Worm (Caenorhabditis elegans) whole organism, L1 larva: ENCODE results near the gene xbx-1.

Experiments used
- C34B4.2 ChIP-seq: sonication (generic microtip); optimal IDR thresholded peaks from 2 replicates; lab custom pipeline; 2017; ENCODE audit warnings: mild to moderate bottlenecking, missing genetic modification characterization, missing compliant biosample characterization
- F16B12.6 ChIP-seq: fragments of 150-350 bp; optimal IDR thresholded peaks from 2 replicates; lab custom pipeline; 2014; ENCODE audit warnings: missing biosample characterization, missing genetic modification characterization
- aha-1 ChIP-seq: fragments of 150-350 bp; optimal IDR thresholded peaks from 2 replicates; lab custom pipeline; 2014; ENCODE audit warnings: missing biosample characterization, missing genetic modification characterization
- alr-1 ChIP-seq: fragments of 200-800 bp; sonication (Bioruptor generic); optimal IDR thresholded peaks from 2 replicates; lab custom pipeline; 2018; ENCODE audit warnings: borderline replicate concordance, mild to moderate bottlenecking, missing genetic modification characterization, missing compliant biosample characterization
- ceh-8 ChIP-seq: fragments of 200-800 bp; sonication (Bioruptor generic); optimal IDR thresholded peaks from 2 replicates; lab custom pipeline; 2018; ENCODE audit warnings: mild to moderate bottlenecking, missing genetic modification characterization, moderate library complexity, missing compliant biosample characterization
- ceh-82 ChIP-seq, 3 experiments: fragments of 150-350 bp in 1 of 3; sonication (generic microtip) in 2 of 3; optimal IDR thresholded peaks; 2 replicates each; lab custom pipeline; 2014 to 2017; ENCODE audit warnings: missing biosample characterization in 3 of 3, missing genetic modification characterization in 3 of 3
- ces-1 ChIP-seq: fragments of 150-350 bp; optimal IDR thresholded peaks from 2 replicates; lab custom pipeline; 2014; ENCODE audit warnings: missing biosample characterization, missing genetic modification reagents, missing genetic modification characterization
- efl-1 ChIP-seq, 4 experiments: fragments of 150-350 bp; optimal IDR thresholded peaks in 3 of 4; peaks in 1 of 4; 1 replicate in 1 of 4; 2 replicates in 3 of 4; lab custom pipeline; 2014; ENCODE audit warnings: missing biosample characterization in 2 of 4, missing genetic modification characterization in 2 of 4, missing genetic modification reagents in 2 of 4
- elt-2 ChIP-seq: sonication (generic microtip); optimal IDR thresholded peaks from 2 replicates; lab custom pipeline; 2016; ENCODE audit warnings: missing genetic modification characterization, mild to moderate bottlenecking, inconsistent platforms, missing compliant biosample characterization, missing genetic modification reagents
- elt-3 ChIP-seq, 6 experiments: fragments of 150-350 bp in 1 of 6; sonication (generic microtip); optimal IDR thresholded peaks; 2 replicates each; lab custom pipeline; 2017 to 2018; ENCODE audit warnings: missing biosample characterization in 6 of 6, missing genetic modification characterization in 6 of 6, inconsistent platforms in 1 of 6
- ets-5 ChIP-seq: fragments of 200-800 bp; sonication (Bioruptor generic); IDR thresholded peaks from 2 replicates; pipeline ENCODE4 v1.3.6; 2022; ENCODE audit warnings: missing genetic modification characterization, missing compliant biosample characterization
- fkh-4 ChIP-seq: sonication (generic microtip); optimal IDR thresholded peaks from 2 replicates; lab custom pipeline; 2016; ENCODE audit warnings: missing compliant biosample characterization, missing genetic modification characterization, borderline replicate concordance
- hlh-17 ChIP-seq: fragments of 200-800 bp; sonication (Bioruptor generic); optimal IDR thresholded peaks from 2 replicates; lab custom pipeline; 2018; ENCODE audit warnings: missing genetic modification characterization, mild to moderate bottlenecking, missing compliant biosample characterization, moderate library complexity, borderline replicate concordance
- hpl-2 ChIP-seq: fragments of 150-350 bp; optimal IDR thresholded peaks from 2 replicates; lab custom pipeline; 2014; ENCODE audit warnings: missing biosample characterization, missing genetic modification reagents, missing genetic modification characterization
- lin-13 ChIP-seq: fragments of 150-350 bp; optimal IDR thresholded peaks from 2 replicates; lab custom pipeline; 2014; ENCODE audit warnings: missing biosample characterization, missing genetic modification reagents, missing genetic modification characterization
- lin-35 ChIP-seq, 2 experiments: fragments of 150-350 bp; optimal IDR thresholded peaks; 2 replicates each; lab custom pipeline; 2014; ENCODE audit warnings: missing biosample characterization in 2 of 2, missing genetic modification characterization in 2 of 2, missing genetic modification reagents in 2 of 2
- lin-39 ChIP-seq: fragments of 150-350 bp; optimal IDR thresholded peaks from 2 replicates; lab custom pipeline; 2014; ENCODE audit warnings: missing biosample characterization, missing genetic modification reagents, missing genetic modification characterization
- lir-3 ChIP-seq: sonication (generic microtip); optimal IDR thresholded peaks from 2 replicates; lab custom pipeline; 2016; ENCODE audit warnings: mild to moderate bottlenecking, missing genetic modification characterization, moderate library complexity, missing compliant biosample characterization; ENCODE audit not compliant: poor library complexity
- lsy-2 ChIP-seq, 2 experiments: fragments of 150-350 bp; optimal IDR thresholded peaks; 2 replicates each; lab custom pipeline; 2014; ENCODE audit warnings: missing biosample characterization in 2 of 2, missing genetic modification characterization in 2 of 2
- mdl-1 ChIP-seq, 2 experiments: fragments of 150-350 bp; optimal IDR thresholded peaks; 2 replicates each; lab custom pipeline; 2014 to 2017; ENCODE audit warnings: missing biosample characterization in 2 of 2, missing genetic modification characterization in 2 of 2, inconsistent platforms in 1 of 2
- mef-2 ChIP-seq: fragments of 150-350 bp; optimal IDR thresholded peaks from 2 replicates; lab custom pipeline; 2014; ENCODE audit warnings: missing biosample characterization, missing genetic modification characterization
- mep-1 ChIP-seq: fragments of 150-350 bp; optimal IDR thresholded peaks from 2 replicates; lab custom pipeline; 2014; ENCODE audit warnings: missing biosample characterization, missing genetic modification characterization
- nhr-12 ChIP-seq: sonication (generic microtip); optimal IDR thresholded peaks from 2 replicates; lab custom pipeline; 2017; ENCODE audit warnings: missing biosample characterization, missing genetic modification characterization
- nhr-19 ChIP-seq: fragments of 200-800 bp; sonication (Bioruptor generic); conservative IDR thresholded peaks from 2 replicates; pipeline ENCODE4 v1.3.6; 2022; ENCODE audit warnings: missing genetic modification characterization, missing compliant biosample characterization
- nhr-20 ChIP-seq: sonication (generic microtip); optimal IDR thresholded peaks from 2 replicates; lab custom pipeline; 2016; ENCODE audit warnings: mild to moderate bottlenecking, missing genetic modification characterization, missing compliant biosample characterization
- nhr-77 ChIP-seq: fragments of 150-350 bp; optimal IDR thresholded peaks from 2 replicates; lab custom pipeline; 2014; ENCODE audit warnings: missing biosample characterization, missing genetic modification characterization
- nhr-84 ChIP-seq: sonication (generic microtip); optimal IDR thresholded peaks from 2 replicates; lab custom pipeline; 2017; ENCODE audit warnings: missing biosample characterization, missing genetic modification characterization
- nhr-90 ChIP-seq: sonication (generic microtip); optimal IDR thresholded peaks from 2 replicates; lab custom pipeline; 2016; ENCODE audit warnings: mild to moderate bottlenecking, missing genetic modification characterization, missing compliant biosample characterization; ENCODE audit not compliant: poor library complexity
- pax-3 ChIP-seq: fragments of 200-800 bp; sonication (Bioruptor generic); optimal IDR thresholded peaks from 2 replicates; lab custom pipeline; 2018; ENCODE audit warnings: mild to moderate bottlenecking, missing genetic modification characterization, moderate library complexity, missing compliant biosample characterization
- sox-4 ChIP-seq: sonication (generic microtip); optimal IDR thresholded peaks from 2 replicates; lab custom pipeline; 2016; ENCODE audit warnings: missing genetic modification characterization, missing compliant biosample characterization
- swsn-7 ChIP-seq: sonication (generic microtip); optimal IDR thresholded peaks from 2 replicates; lab custom pipeline; 2016; ENCODE audit warnings: missing genetic modification characterization, missing compliant biosample characterization
- tlp-1 ChIP-seq: fragments of 150-350 bp; optimal IDR thresholded peaks from 2 replicates; lab custom pipeline; 2014; ENCODE audit warnings: missing biosample characterization, missing genetic modification characterization
- zip-4 ChIP-seq: fragments of 200-800 bp; sonication (Bioruptor generic); optimal IDR thresholded peaks from 2 replicates; lab custom pipeline; 2018; ENCODE audit warnings: mild to moderate bottlenecking, missing genetic modification characterization, moderate library complexity, missing compliant biosample characterization

The xbx-1 gene

ce11 chrV:14993620-14994019 lies 13.6 kb downstream of the xbx-1 start, which contains the start of gene fil-1:
TSS of gene fil-1 (plus strand) at chrV:14993838.
- TF ChIP-seq elt-2 (tag; lab: Kevin White, UChicago): peak; percentile 68
- peak; percentile 30 for TF ChIP-seq nhr-20
- TF ChIP-seq lin-35 (GFP tag; optimal IDR thresholded peaks at IDR 0.05; lab: Kevin White, UChicago): peak in 1 of 2 experiments; percentile 17
- no peak for TF ChIP-seq nhr-19

- TF ChIP-seq swsn-7 (tag; lab: Kevin White, UChicago) (no peak), nhr-77 (tag; lab: Kevin White, UChicago) (no peak), mdl-1 (tag; optimal IDR thresholded peaks at IDR 0.05; lab: Kevin White, UChicago) (no peak), nhr-19 (no peak), elt-3 (tag; optimal IDR thresholded peaks at IDR 0.05; lab: Kevin White, UChicago) (no peak), hpl-2 (GFP tag; lab: Kevin White, UChicago) (no peak), lin-39 (no peak), efl-1 (optimal IDR thresholded peaks at IDR 0.05; lab: Kevin White, UChicago) (no peak), efl-1 (GFP tag; optimal IDR thresholded peaks at IDR 0.05 in 1 of 2; lab: Kevin White, UChicago) (no peak), fkh-4 (tag; lab: Kevin White, UChicago) (no peak), pax-3 (tag; lab: Kevin White, UChicago) (no peak), mep-1 (no peak), zip-4 (no peak), sox-4 (no peak), ceh-82 (tag; optimal IDR thresholded peaks at IDR 0.05; lab: Kevin White, UChicago) (no peak), tlp-1 (tag; lab: Kevin White, UChicago) (no peak), nhr-90 (tag; lab: Kevin White, UChicago) (no peak)
Observed at ce11 chrV:14996236-14996635, 16.2 kb downstream of the xbx-1 start, which contains the start of gene irld-14. TSS of gene irld-14 (plus strand) at chrV:14996536.

DNA sequence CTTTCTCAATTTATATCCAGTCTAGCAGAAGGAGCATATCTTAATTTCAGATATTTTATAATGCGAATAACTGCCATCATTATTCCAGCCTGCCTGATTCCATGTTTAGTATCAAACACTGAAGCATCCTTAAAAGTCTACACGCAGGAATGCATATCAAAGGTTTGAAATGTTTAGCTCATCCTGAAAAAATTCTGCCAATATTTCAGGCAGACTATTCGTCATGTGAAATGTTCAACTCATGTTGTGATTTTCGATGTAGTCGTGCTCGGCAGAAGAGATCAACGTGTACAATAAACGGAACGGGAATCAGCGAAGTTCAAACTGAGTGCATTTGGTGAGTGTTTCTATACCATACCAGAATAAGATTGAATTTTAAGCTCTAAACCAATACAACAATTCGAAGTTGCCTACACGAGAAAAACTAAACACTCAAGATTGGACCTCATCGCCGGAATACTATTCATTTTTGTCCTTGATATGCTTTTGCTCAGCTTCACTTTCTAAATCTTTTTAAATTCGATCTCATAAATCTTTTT lies 19.5 kb downstream of the xbx-1 start, which contains the start of gene T01C3.11:
T01C3.11 (plus strand) TSS at position 51 of the 539 bp plus-strand sequence.
- TF ChIP-seq nhr-12 (tag; lab: Kevin White, UChicago) (no peak), lir-3 (no peak), ets-5 (GFP tag; lab: Robert Waterston, UW) (no peak), efl-1 (optimal IDR thresholded peaks at IDR 0.05; lab: Kevin White, UChicago) (no peak), efl-1 (GFP tag; optimal IDR thresholded peaks at IDR 0.05 in 1 of 2; lab: Kevin White, UChicago) (peak in 1 of 2 experiments; percentile 65), ceh-82 (tag; optimal IDR thresholded peaks at IDR 0.05; lab: Kevin White, UChicago) (no peak), ceh-8 (GFP tag; lab: Kevin White, UChicago) (no peak), hpl-2 (GFP tag; lab: Kevin White, UChicago) (no peak), F16B12.6 (tag; lab: Kevin White, UChicago) (no peak)

- TF ChIP-seq alr-1 (tag; lab: Kevin White, UChicago) (no peak), nhr-84 (tag; lab: Kevin White, UChicago) (no peak), C34B4.2 (tag; lab: Kevin White, UChicago) (no peak), lsy-2 (tag; optimal IDR thresholded peaks at IDR 0.05; lab: Kevin White, UChicago) (no peak), ces-1 (GFP tag; lab: Kevin White, UChicago) (no peak), pax-3 (tag; lab: Kevin White, UChicago) (no peak), aha-1 (tag; lab: Kevin White, UChicago) (no peak), nhr-20 (no peak), mef-2 (tag; lab: Kevin White, UChicago) (no peak), hlh-17 (GFP tag; lab: Kevin White, UChicago) (no peak), lir-3 (no peak), lin-13 (GFP tag; lab: Kevin White, UChicago) (no peak)
Observed at ce11 chrV:15000055-15000704, 20.1 kb downstream of the xbx-1 start, which contains the start of gene rps-16. TSS of gene rps-16 (minus strand) at chrV:15000541.
